Worm (Caenorhabditis elegans) whole organism, late embryonic: Measurements from ENCODE around the gene mig-18.

ENCODE experiments used
- C08G9.2 ChIP-seq: sonication (generic microtip); optimal IDR thresholded peaks from 2 replicates; lab custom pipeline; 2016; ENCODE audit warnings: mild to moderate bottlenecking, missing genetic modification characterization, moderate library complexity, missing compliant biosample characterization
- C38D4.7 ChIP-seq: fragments of 200-800 bp; sonication (Bioruptor generic); optimal IDR thresholded peaks from 2 replicates; lab custom pipeline; 2018; ENCODE audit warnings: mild to moderate bottlenecking, missing genetic modification characterization, moderate library complexity, missing compliant biosample characterization
- F13H6.1 ChIP-seq: sonication (generic microtip); optimal IDR thresholded peaks from 2 replicates; lab custom pipeline; 2016; ENCODE audit warnings: missing genetic modification characterization, missing compliant biosample characterization
- K02D7.2 ChIP-seq: sonication (generic microtip); optimal IDR thresholded peaks from 2 replicates; lab custom pipeline; 2017; ENCODE audit warnings: mild to moderate bottlenecking, missing genetic modification characterization, missing compliant biosample characterization
- T23F11.4 ChIP-seq: fragments of 200-800 bp; sonication (Bioruptor generic); optimal IDR thresholded peaks from 2 replicates; lab custom pipeline; 2018; ENCODE audit warnings: mild to moderate bottlenecking, missing genetic modification characterization, missing compliant biosample characterization
- Y22D7AL.16 ChIP-seq: sonication (generic microtip); optimal IDR thresholded peaks from 2 replicates; lab custom pipeline; 2016; ENCODE audit warnings: missing genetic modification characterization, missing compliant biosample characterization
- ahr-1 ChIP-seq: sonication (generic microtip); optimal IDR thresholded peaks from 2 replicates; lab custom pipeline; 2016; ENCODE audit warnings: missing genetic modification characterization, missing compliant biosample characterization
- ama-1 ChIP-seq: fragments of 150-350 bp; optimal IDR thresholded peaks from 2 replicates; lab custom pipeline; 2014
- ceh-19 ChIP-seq: fragments of 200-800 bp; sonication (Bioruptor generic); optimal IDR thresholded peaks from 2 replicates; lab custom pipeline; 2018; ENCODE audit warnings: mild to moderate bottlenecking, missing genetic modification characterization, missing compliant biosample characterization
- ceh-2 ChIP-seq: sonication (generic microtip); optimal IDR thresholded peaks from 2 replicates; lab custom pipeline; 2016; ENCODE audit warnings: missing genotype, missing genetic modification characterization, missing compliant biosample characterization
- ceh-22 ChIP-seq: sonication (generic microtip); optimal IDR thresholded peaks from 2 replicates; lab custom pipeline; 2017; ENCODE audit warnings: missing biosample characterization, missing genetic modification characterization
- ceh-31 ChIP-seq: sonication (generic microtip); optimal IDR thresholded peaks from 2 replicates; lab custom pipeline; 2016; ENCODE audit warnings: missing genetic modification characterization, missing compliant biosample characterization
- ceh-34 ChIP-seq: sonication (generic microtip); optimal IDR thresholded peaks from 2 replicates; lab custom pipeline; 2016; ENCODE audit warnings: mild to moderate bottlenecking, missing genetic modification characterization, missing compliant biosample characterization
- ceh-45 ChIP-seq: fragments of 200-800 bp; sonication (Bioruptor generic); IDR thresholded peaks from 2 replicates; pipeline ENCODE4 v1.3.6; 2022; ENCODE audit warnings: missing genetic modification reagents, missing genetic modification characterization, missing compliant biosample characterization
- ceh-48 ChIP-seq: sonication (generic microtip); optimal IDR thresholded peaks from 2 replicates; lab custom pipeline; 2016; ENCODE audit warnings: missing genetic modification characterization, inconsistent platforms, missing compliant biosample characterization
- che-1 ChIP-seq: sonication (generic microtip); optimal IDR thresholded peaks from 2 replicates; lab custom pipeline; 2016; ENCODE audit warnings: mild to moderate bottlenecking, missing genetic modification characterization, missing compliant biosample characterization
- dmd-4 ChIP-seq: sonication (generic microtip); optimal IDR thresholded peaks from 2 replicates; lab custom pipeline; 2016; ENCODE audit warnings: borderline replicate concordance, missing genetic modification characterization, missing compliant biosample characterization
- dve-1 ChIP-seq: sonication (generic microtip); optimal IDR thresholded peaks from 2 replicates; lab custom pipeline; 2017; ENCODE audit warnings: antibody characterized with exemption, mild to moderate bottlenecking, missing genetic modification characterization, missing compliant biosample characterization
- elt-2 ChIP-seq: sonication (generic microtip); optimal IDR thresholded peaks from 2 replicates; lab custom pipeline; 2016; ENCODE audit warnings: missing genetic modification reagents, missing genetic modification characterization, missing compliant biosample characterization
- elt-4 ChIP-seq: sonication (generic microtip); optimal IDR thresholded peaks from 2 replicates; lab custom pipeline; 2016; ENCODE audit warnings: missing genetic modification characterization, missing compliant biosample characterization
- ets-4 ChIP-seq: sonication (generic microtip); optimal IDR thresholded peaks from 2 replicates; lab custom pipeline; 2016; ENCODE audit warnings: missing genetic modification characterization, missing compliant biosample characterization
- eyg-1 ChIP-seq: sonication (generic microtip); optimal IDR thresholded peaks from 2 replicates; lab custom pipeline; 2016; ENCODE audit warnings: missing genotype, missing genetic modification characterization, missing compliant biosample characterization
- fkh-10 ChIP-seq: fragments of 150-350 bp; optimal IDR thresholded peaks from 2 replicates; lab custom pipeline; 2014; ENCODE audit warnings: missing biosample characterization, missing genetic modification reagents, missing genetic modification characterization
- fkh-6 ChIP-seq: sonication (generic microtip); optimal IDR thresholded peaks from 2 replicates; lab custom pipeline; 2016; ENCODE audit warnings: missing genetic modification characterization, missing compliant biosample characterization
- hlh-15 ChIP-seq: sonication (generic microtip); optimal IDR thresholded peaks from 2 replicates; lab custom pipeline; 2016; ENCODE audit warnings: missing genetic modification characterization, missing compliant biosample characterization
- hlh-30 ChIP-seq: sonication (generic microtip); optimal IDR thresholded peaks from 2 replicates; lab custom pipeline; 2017; ENCODE audit warnings: antibody characterized with exemption, missing genetic modification characterization, missing compliant biosample characterization; ENCODE audit not compliant: insufficient read depth
- hlh-8 ChIP-seq: sonication (generic microtip); optimal IDR thresholded peaks from 2 replicates; lab custom pipeline; 2016; ENCODE audit warnings: missing genotype, missing genetic modification characterization, missing compliant biosample characterization
- lim-6 ChIP-seq: sonication (generic microtip); optimal IDR thresholded peaks from 2 replicates; lab custom pipeline; 2016; ENCODE audit warnings: missing genetic modification characterization, missing compliant biosample characterization
- lin-11 ChIP-seq: fragments of 200-800 bp; sonication (Bioruptor generic); optimal IDR thresholded peaks from 2 replicates; lab custom pipeline; 2018; ENCODE audit warnings: mild to moderate bottlenecking, missing genetic modification characterization, missing compliant biosample characterization
- madf-2 ChIP-seq: sonication (generic microtip); optimal IDR thresholded peaks from 2 replicates; lab custom pipeline; 2017; ENCODE audit warnings: missing genetic modification characterization, missing compliant biosample characterization
- mec-3 ChIP-seq: sonication (generic microtip); optimal IDR thresholded peaks from 2 replicates; lab custom pipeline; 2016; ENCODE audit warnings: borderline replicate concordance, missing genetic modification characterization, missing compliant biosample characterization
- nfya-1 ChIP-seq: sonication (generic microtip); optimal IDR thresholded peaks from 2 replicates; lab custom pipeline; 2017; ENCODE audit warnings: missing genetic modification characterization, mild to moderate bottlenecking, missing compliant biosample characterization, antibody characterized with exemption, moderate library complexity
- nhr-232 ChIP-seq: sonication (generic microtip); optimal IDR thresholded peaks from 2 replicates; lab custom pipeline; 2016; ENCODE audit warnings: missing genetic modification characterization, missing compliant biosample characterization
- npax-4 ChIP-seq: sonication (generic microtip); optimal IDR thresholded peaks from 2 replicates; lab custom pipeline; 2016; ENCODE audit warnings: missing genetic modification characterization, missing compliant biosample characterization
- odd-2 ChIP-seq: sonication (generic microtip); optimal IDR thresholded peaks from 2 replicates; lab custom pipeline; 2017; ENCODE audit warnings: antibody characterized with exemption, mild to moderate bottlenecking, missing genetic modification characterization, missing compliant biosample characterization
- pax-1 ChIP-seq: fragments of 150-350 bp; optimal IDR thresholded peaks from 2 replicates; lab custom pipeline; 2014; ENCODE audit warnings: missing biosample characterization, missing genetic modification characterization
- pha-2 ChIP-seq: sonication (generic microtip); optimal IDR thresholded peaks from 2 replicates; lab custom pipeline; 2017; ENCODE audit warnings: mild to moderate bottlenecking, missing genetic modification characterization, missing compliant biosample characterization
- pha-4 ChIP-seq: fragments of 150-350 bp; optimal IDR thresholded peaks from 2 replicates; lab custom pipeline; 2018; ENCODE audit warnings: missing biosample characterization, missing genetic modification reagents, missing genetic modification characterization
- pqm-1 ChIP-seq: sonication (generic microtip); optimal IDR thresholded peaks from 2 replicates; lab custom pipeline; 2016; ENCODE audit warnings: missing genetic modification characterization, missing compliant biosample characterization
- ref-2 ChIP-seq: sonication (generic microtip); optimal IDR thresholded peaks from 2 replicates; lab custom pipeline; 2016; ENCODE audit warnings: missing genetic modification characterization, missing compliant biosample characterization
- rnt-1 ChIP-seq: sonication (generic microtip); optimal IDR thresholded peaks from 2 replicates; lab custom pipeline; 2016; ENCODE audit warnings: missing genetic modification characterization, missing compliant biosample characterization
- sox-2 ChIP-seq: fragments of 200-800 bp; sonication (Bioruptor generic); IDR thresholded peaks from 2 replicates; pipeline ENCODE4 v1.3.6; 2022; ENCODE audit warnings: missing genetic modification reagents, missing genetic modification characterization, missing compliant biosample characterization
- tbx-2 ChIP-seq: sonication (generic microtip); optimal IDR thresholded peaks from 2 replicates; lab custom pipeline; 2016; ENCODE audit warnings: missing genetic modification characterization, missing compliant biosample characterization
- ttx-3 ChIP-seq: sonication (generic microtip); optimal IDR thresholded peaks from 2 replicates; lab custom pipeline; 2016; ENCODE audit warnings: missing genetic modification reagents, missing genetic modification characterization, missing compliant biosample characterization
- unc-3 ChIP-seq, 2 experiments: fragments of 200-800 bp in 1 of 2; sonication (Bioruptor generic) in 1 of 2; sonication (generic microtip) in 1 of 2; conservative IDR thresholded peaks in 1 of 2; optimal IDR thresholded peaks in 1 of 2; 2 replicates each; pipeline versions ENCODE4 v1.3.6 to Lab custom; 2016 to 2022; ENCODE audit warnings: missing compliant biosample characterization in 2 of 2, missing genetic modification characterization in 2 of 2, missing genetic modification reagents in 1 of 2
- unc-42 ChIP-seq: sonication (generic microtip); optimal IDR thresholded peaks from 2 replicates; lab custom pipeline; 2016; ENCODE audit warnings: missing genotype, missing genetic modification characterization, missing compliant biosample characterization
- zip-5 ChIP-seq: sonication (generic microtip); optimal IDR thresholded peaks from 2 replicates; lab custom pipeline; 2016; ENCODE audit warnings: missing genetic modification characterization, missing compliant biosample characterization
- ztf-16 ChIP-seq: sonication (generic microtip); optimal IDR thresholded peaks from 2 replicates; lab custom pipeline; 2017; ENCODE audit warnings: missing genetic modification characterization, missing compliant biosample characterization

Gene mig-18

ce11 chrIII:13402934-13403333 is at the start of gene mig-18:
TSS of gene mig-18 (plus strand) at chrIII:13403234.
- TF ChIP-seq Y22D7AL.16 (tag; lab: Kevin White, UChicago) = no peak
- TF ChIP-seq elt-4 (tag; lab: Kevin White, UChicago) = no peak
- TF ChIP-seq ztf-16 (tag; lab: Kevin White, UChicago) = no peak

ce11 chrIII:13359256-13359655 is 43.8 kb upstream of the mig-18 start, which contains the start of gene F53A2.9:
TSS of gene F53A2.9 (minus strand) at chrIII:13359356.
- no peak for TF ChIP-seq ceh-2 (tag; lab: Kevin White, UChicago)
- no peak for TF ChIP-seq hlh-15 (tag; lab: Kevin White, UChicago)
- no peak for TF ChIP-seq pha-2 (tag; lab: Kevin White, UChicago)
- TF ChIP-seq pha-4 (tag; lab: Kevin White, UChicago) = no peak
- TF ChIP-seq lin-11 (tag; lab: Kevin White, UChicago) = no peak
- no peak for TF ChIP-seq ztf-16 (tag; lab: Kevin White, UChicago)
- no peak for TF ChIP-seq zip-5
- no peak for TF ChIP-seq npax-4 (tag; lab: Kevin White, UChicago)
- no peak for TF ChIP-seq pqm-1 (tag; lab: Kevin White, UChicago)
- TF ChIP-seq ceh-45 (GFP tag; lab: Robert Waterston, UW) = no peak
- TF ChIP-seq unc-3 (GFP tag; conservative IDR thresholded peaks at IDR 0.05; lab: Robert Waterston, UW) = no peak
- no peak for TF ChIP-seq unc-3 (tag; optimal IDR thresholded peaks at IDR 0.05; lab: Kevin White, UChicago)
- TF ChIP-seq dve-1 (tag; lab: Kevin White, UChicago) = no peak
- no peak for TF ChIP-seq fkh-6 (tag; lab: Kevin White, UChicago)
- TF ChIP-seq C38D4.7 (GFP tag; lab: Kevin White, UChicago) = no peak
- no peak for TF ChIP-seq hlh-30
- no peak for TF ChIP-seq hlh-8 (tag; lab: Kevin White, UChicago)
- TF ChIP-seq unc-42 (tag; lab: Kevin White, UChicago) = no peak
- TF ChIP-seq ahr-1 (tag; lab: Kevin White, UChicago) = no peak

- peak; percentile 67 for TF ChIP-seq hlh-30
- TF ChIP-seq eyg-1 (tag; lab: Kevin White, UChicago) = no peak
- TF ChIP-seq C08G9.2 (tag; lab: Kevin White, UChicago) = peak; percentile 38
- no peak for TF ChIP-seq ceh-22 (tag; lab: Kevin White, UChicago)
- TF ChIP-seq unc-42 (tag; lab: Kevin White, UChicago) = peak; percentile 39
- no peak for TF ChIP-seq odd-2
- peak; percentile 84 for TF ChIP-seq ceh-31 (tag; lab: Kevin White, UChicago)
- TF ChIP-seq ceh-2 (tag; lab: Kevin White, UChicago) = peak; percentile 61
- TF ChIP-seq ztf-16 (tag; lab: Kevin White, UChicago) = no peak
- no peak for TF ChIP-seq nhr-232 (tag; lab: Kevin White, UChicago)
- no peak for TF ChIP-seq elt-4 (tag; lab: Kevin White, UChicago)
- no peak for TF ChIP-seq ceh-19 (GFP tag; lab: Kevin White, UChicago)
- peak; percentile 71 for TF ChIP-seq nfya-1 (tag; lab: Kevin White, UChicago)
- no peak for TF ChIP-seq ceh-48
- TF ChIP-seq K02D7.2 (tag; lab: Kevin White, UChicago) = no peak
- peak; percentile 23 for TF ChIP-seq F13H6.1 (tag; lab: Kevin White, UChicago)
- no peak for TF ChIP-seq madf-2
- no peak for TF ChIP-seq fkh-10 (GFP tag; lab: Kevin White, UChicago)
- TF ChIP-seq T23F11.4 = no peak
- TF ChIP-seq che-1 (tag; lab: Kevin White, UChicago) = no peak
- no peak for TF ChIP-seq pax-1
- peak; percentile 18 for TF ChIP-seq fkh-6 (tag; lab: Kevin White, UChicago)
- TF ChIP-seq sox-2 (GFP tag; lab: Robert Waterston, UW) = no peak
- TF ChIP-seq ama-1 = no peak
- peak; percentile 68 for TF ChIP-seq tbx-2
- TF ChIP-seq dmd-4 = no peak
- no peak for TF ChIP-seq lim-6 (tag; lab: Kevin White, UChicago)
- peak; percentile 35 for TF ChIP-seq ref-2
- no peak for TF ChIP-seq mec-3 (tag; lab: Kevin White, UChicago)
- peak; percentile 21 for TF ChIP-seq ets-4 (tag; lab: Kevin White, UChicago)
- TF ChIP-seq ceh-34 = no peak
- no peak for TF ChIP-seq ahr-1 (tag; lab: Kevin White, UChicago)
- no peak for TF ChIP-seq C38D4.7 (GFP tag; lab: Kevin White, UChicago)
- TF ChIP-seq elt-2 (tag; lab: Kevin White, UChicago) = no peak
- peak; percentile 48 for TF ChIP-seq rnt-1 (tag; lab: Kevin White, UChicago)
- TF ChIP-seq ttx-3 (tag; lab: Kevin White, UChicago) = no peak
- no peak for TF ChIP-seq npax-4 (tag; lab: Kevin White, UChicago)
These were observed 43.2 kb upstream of the mig-18 start for ce11 chrIII:13359847-13360246.
